Fruit fly (Drosophila melanogaster) whole organism, embryonic: ENCODE results near the gene gkt.
A peak's percentile ranks its signal among the peaks of the same experiment; 100 is the strongest.

Experiments
- Abd-B ChIP-seq: fragments of 200-800 bp; sonication (Bioruptor generic); optimal IDR thresholded peaks from 2 replicates; lab custom pipeline; 2018; ENCODE audit warnings: missing biosample characterization, mild to moderate bottlenecking, missing genetic modification characterization, moderate library complexity
- Adf1 ChIP-seq: fragments of 200-800 bp; sonication (Bioruptor generic); IDR thresholded peaks from 2 replicates; pipeline ENCODE4 v1.3.6; 2022; ENCODE audit warnings: missing biosample characterization, missing genetic modification characterization
- BEAF-32 ChIP-seq: fragments of 200-800 bp; sonication (Bioruptor generic); optimal IDR thresholded peaks from 3 replicates; lab custom pipeline; 2017; ENCODE audit warnings: missing biosample characterization, missing genetic modification characterization, mild to moderate bottlenecking, moderate library complexity, missing genetic modification reagents
- CG11085 ChIP-seq: fragments of 200-800 bp; sonication (Bioruptor generic); IDR thresholded peaks from 2 replicates; pipeline ENCODE4 v1.3.6; 2022; ENCODE audit warnings: missing biosample characterization, missing genetic modification characterization
- CG11456 ChIP-seq: fragments of 200-800 bp; sonication (Bioruptor generic); IDR thresholded peaks from 3 replicates; pipeline ENCODE4 v1.3.6; 2022; ENCODE audit warnings: missing biosample characterization, missing genetic modification characterization
- CG12236 ChIP-seq: fragments of 200-800 bp; sonication (Bioruptor generic); optimal IDR thresholded peaks from 2 replicates; lab custom pipeline; 2016; ENCODE audit warnings: missing biosample characterization, missing genetic modification characterization
- CG15073 ChIP-seq: fragments of 200-800 bp; sonication (Bioruptor generic); optimal IDR thresholded peaks from 2 replicates; lab custom pipeline; 2016; ENCODE audit warnings: missing biosample characterization, missing genetic modification characterization
- CG34376 ChIP-seq: fragments of 200-800 bp; sonication (Bioruptor generic); optimal IDR thresholded peaks from 2 replicates; lab custom pipeline; 2018; ENCODE audit warnings: missing biosample characterization, mild to moderate bottlenecking, missing genetic modification characterization
- CG3838 ChIP-seq: fragments of 200-800 bp; sonication (Bioruptor generic); optimal IDR thresholded peaks from 3 replicates; lab custom pipeline; 2016; ENCODE audit warnings: missing biosample characterization, missing genetic modification characterization
- CG3995 ChIP-seq: fragments of 200-800 bp; sonication (Bioruptor generic); optimal IDR thresholded peaks from 3 replicates; lab custom pipeline; 2016; ENCODE audit warnings: missing biosample characterization, missing genetic modification characterization
- CG4282 ChIP-seq: fragments of 200-800 bp; sonication (Bioruptor generic); optimal IDR thresholded peaks from 2 replicates; lab custom pipeline; 2016; ENCODE audit warnings: missing biosample characterization, missing genetic modification characterization
- CG4404 ChIP-seq: fragments of 200-800 bp; sonication (Bioruptor generic); IDR thresholded peaks from 2 replicates; pipeline ENCODE4 v1.3.6; 2022; ENCODE audit warnings: missing biosample characterization, missing genetic modification characterization
- CG6175 ChIP-seq: fragments of 200-800 bp; sonication (Bioruptor generic); IDR thresholded peaks from 3 replicates; pipeline ENCODE4 v1.3.6; 2022; ENCODE audit warnings: missing biosample characterization, missing genetic modification characterization
- CG6254 ChIP-seq: fragments of 200-800 bp; sonication (Bioruptor generic); optimal IDR thresholded peaks from 3 replicates; lab custom pipeline; 2017; ENCODE audit warnings: mild to moderate bottlenecking, missing biosample characterization, missing genetic modification reagents, missing genetic modification characterization
- CG7928 ChIP-seq: fragments of 200-800 bp; sonication (Bioruptor generic); optimal IDR thresholded peaks from 2 replicates; lab custom pipeline; 2017; ENCODE audit warnings: missing biosample characterization, mild to moderate bottlenecking, missing genetic modification characterization
- CG8478 ChIP-seq: fragments of >200 bp; optimal IDR thresholded peaks from 2 replicates; lab custom pipeline; 2018
- CG9437 ChIP-seq: fragments of 200-800 bp; sonication (Bioruptor generic); optimal IDR thresholded peaks from 2 replicates; lab custom pipeline; 2018; ENCODE audit warnings: missing biosample characterization, mild to moderate bottlenecking, missing genetic modification characterization
- D ChIP-seq, 2 experiments: fragments of 200-800 bp in 1 of 2; fragments of >200 bp in 1 of 2; sonication (Bioruptor generic) in 1 of 2; optimal IDR thresholded peaks; 2 replicates in 1 of 2; 3 replicates in 1 of 2; lab custom pipeline; 2017; ENCODE audit warnings: mild to moderate bottlenecking in 1 of 2, missing biosample characterization in 1 of 2, missing genetic modification characterization in 1 of 2, missing genetic modification reagents in 1 of 2
- Dek ChIP-seq: fragments of 200-800 bp; sonication (Bioruptor generic); optimal IDR thresholded peaks from 3 replicates; lab custom pipeline; 2019; ENCODE audit warnings: missing biosample characterization, mild to moderate bottlenecking, missing genetic modification characterization, moderate library complexity
- Dfd ChIP-seq, 2 experiments: fragments of >200 bp; optimal IDR thresholded peaks; 2 replicates each; lab custom pipeline; 2017; ENCODE audit warnings: missing biosample characterization in 2 of 2, missing genetic modification characterization in 2 of 2
- Dip2 ChIP-seq: fragments of 200-800 bp; sonication (Bioruptor generic); IDR thresholded peaks from 2 replicates; pipeline ENCODE4 v1.3.6; 2022; ENCODE audit warnings: missing biosample characterization, missing genetic modification characterization
- Doc2 ChIP-seq: fragments of 200-800 bp; sonication (Bioruptor generic); IDR thresholded peaks from 2 replicates; pipeline ENCODE4 v1.3.6; 2022; ENCODE audit warnings: missing biosample characterization, missing genetic modification characterization
- Dref ChIP-seq: fragments of 200-800 bp; sonication (Bioruptor generic); IDR thresholded peaks from 2 replicates; pipeline ENCODE4 v1.3.6; 2022; ENCODE audit warnings: missing biosample characterization, missing genetic modification characterization
- Fer1 ChIP-seq: fragments of 200-800 bp; sonication (Bioruptor generic); optimal IDR thresholded peaks from 2 replicates; lab custom pipeline; 2017; ENCODE audit warnings: missing biosample characterization, mild to moderate bottlenecking, missing genetic modification characterization
- Fer3 ChIP-seq: fragments of 200-800 bp; sonication (Bioruptor generic); optimal IDR thresholded peaks from 2 replicates; lab custom pipeline; 2018; ENCODE audit warnings: missing biosample characterization, mild to moderate bottlenecking, missing genetic modification characterization, moderate library complexity
- Hand ChIP-seq: fragments of 200-800 bp; sonication (Bioruptor generic); optimal IDR thresholded peaks from 2 replicates; lab custom pipeline; 2017; ENCODE audit warnings: mild to moderate bottlenecking, missing biosample characterization, missing genetic modification reagents, missing genetic modification characterization
- Lpt ChIP-seq: fragments of >200 bp; optimal IDR thresholded peaks from 2 replicates; lab custom pipeline; 2018; ENCODE audit warnings: missing biosample characterization, missing genetic modification characterization
- Myb ChIP-seq: fragments of 200-800 bp; sonication (Bioruptor generic); optimal IDR thresholded peaks from 2 replicates; lab custom pipeline; 2016; ENCODE audit warnings: missing biosample characterization, missing genetic modification characterization
- Nf-YC ChIP-seq: fragments of 200-800 bp; optimal IDR thresholded peaks from 3 replicates; lab custom pipeline; 2019; ENCODE audit warnings: missing biosample characterization, mild to moderate bottlenecking, missing genetic modification characterization, moderate library complexity
- Oli ChIP-seq: fragments of 200-800 bp; sonication (Bioruptor generic); optimal IDR thresholded peaks from 2 replicates; lab custom pipeline; 2018; ENCODE audit warnings: missing biosample characterization, mild to moderate bottlenecking, missing genetic modification characterization, moderate library complexity
- TFAM ChIP-seq: fragments of 200-800 bp; sonication (Bioruptor generic); optimal IDR thresholded peaks from 2 replicates; lab custom pipeline; 2017; ENCODE audit warnings: missing biosample characterization, missing genetic modification characterization, inconsistent platforms
- abd-A ChIP-seq: fragments of 200-800 bp; sonication (Bioruptor generic); optimal IDR thresholded peaks from 3 replicates; lab custom pipeline; 2019; ENCODE audit warnings: missing biosample characterization, mild to moderate bottlenecking, missing genetic modification characterization, moderate library complexity
- bbx ChIP-seq: fragments of 200-800 bp; sonication (Bioruptor generic); IDR thresholded peaks from 2 replicates; pipeline ENCODE4 v1.3.6; 2022; ENCODE audit warnings: missing biosample characterization, missing genetic modification characterization; ENCODE audit not compliant: partially characterized antibody
- br ChIP-seq: fragments of >200 bp; optimal IDR thresholded peaks from 2 replicates; lab custom pipeline; 2017
- crp ChIP-seq, 2 experiments: fragments of 200-800 bp; sonication (Bioruptor generic); optimal IDR thresholded peaks; 2 replicates in 1 of 2; 3 replicates in 1 of 2; lab custom pipeline; 2017; ENCODE audit warnings: missing biosample characterization in 2 of 2, missing genetic modification characterization in 2 of 2, mild to moderate bottlenecking in 1 of 2, moderate library complexity in 1 of 2
- en ChIP-seq: fragments of 200-800 bp; sonication (Bioruptor generic); optimal IDR thresholded peaks from 2 replicates; lab custom pipeline; 2016; ENCODE audit warnings: missing biosample characterization, missing genetic modification characterization
- exex ChIP-seq: fragments of 200-800 bp; sonication (Bioruptor generic); optimal IDR thresholded peaks from 4 replicates; lab custom pipeline; 2018; ENCODE audit warnings: missing biosample characterization, mild to moderate bottlenecking, missing genetic modification characterization, moderate library complexity
- hbn ChIP-seq: fragments of 200-800 bp; sonication (Bioruptor generic); IDR thresholded peaks from 2 replicates; pipeline ENCODE4 v1.3.6; 2022; ENCODE audit warnings: missing biosample characterization, missing genetic modification characterization; ENCODE audit not compliant: partially characterized antibody
- hth ChIP-seq: fragments of >200 bp; optimal IDR thresholded peaks from 2 replicates; lab custom pipeline; 2017; ENCODE audit warnings: inconsistent platforms
- jumu ChIP-seq: fragments of 200-800 bp; sonication (Bioruptor generic); optimal IDR thresholded peaks from 3 replicates; lab custom pipeline; 2016; ENCODE audit warnings: missing biosample characterization, missing genetic modification characterization
- kah ChIP-seq: fragments of 200-800 bp; sonication (Bioruptor generic); optimal IDR thresholded peaks from 2 replicates; lab custom pipeline; 2018; ENCODE audit warnings: missing biosample characterization, mild to moderate bottlenecking, missing genetic modification characterization
- mam ChIP-seq: fragments of 200-800 bp; sonication (Bioruptor generic); optimal IDR thresholded peaks from 3 replicates; lab custom pipeline; 2016; ENCODE audit warnings: missing biosample characterization, missing genetic modification characterization
- pita ChIP-seq: fragments of 200-800 bp; sonication (Bioruptor generic); optimal IDR thresholded peaks from 2 replicates; lab custom pipeline; 2017; ENCODE audit warnings: missing biosample characterization, mild to moderate bottlenecking, missing genetic modification characterization
- sc ChIP-seq, 3 experiments: fragments of >200 bp in 2 of 3; fragments of 200-800 bp in 1 of 3; sonication (Bioruptor generic) in 1 of 3; optimal IDR thresholded peaks; 2 replicates in 2 of 3; 3 replicates in 1 of 3; lab custom pipeline; 2017; ENCODE audit warnings: mild to moderate bottlenecking in 1 of 3, missing biosample characterization in 1 of 3, missing genetic modification characterization in 1 of 3, missing genetic modification reagents in 1 of 3
- slou ChIP-seq: fragments of 200-800 bp; sonication (Bioruptor generic); optimal IDR thresholded peaks from 3 replicates; lab custom pipeline; 2016; ENCODE audit warnings: missing biosample characterization, missing genetic modification characterization
- sr ChIP-seq: fragments of 200-800 bp; sonication (Bioruptor generic); IDR thresholded peaks from 3 replicates; pipeline ENCODE4 v1.3.6; 2022; ENCODE audit warnings: missing biosample characterization, missing genetic modification characterization
- yki ChIP-seq: fragments of >200 bp; optimal IDR thresholded peaks from 3 replicates; lab custom pipeline; 2018
- zen2 ChIP-seq: fragments of 200-800 bp; sonication (Bioruptor generic); IDR thresholded peaks from 3 replicates; pipeline ENCODE4 v1.3.6; 2022; ENCODE audit warnings: missing biosample characterization, missing genetic modification characterization; ENCODE audit not compliant: partially characterized antibody

The gkt gene

dm6 chr2L:3152696-3153613, 6.8 kb upstream of the gkt start (continued):
- TF ChIP-seq Myb (GFP tag; lab: Kevin White, UChicago) (peak; percentile 76), CG3995 (GFP tag; lab: Kevin White, UChicago) (peak; percentile 13), Oli (tag; lab: Kevin White, UChicago) (peak; percentile 94), zen2 (GFP tag; lab: Robert Waterston, UW) (no peak), CG4404 (GFP tag; lab: Robert Waterston, UW) (peak; percentile 75), CG9437 (GFP tag; lab: Kevin White, UChicago) (peak; percentile 89), Fer1 (GFP tag; lab: Kevin White, UChicago) (peak; percentile 83), exex (tag; lab: Kevin White, UChicago) (peak; percentile 53), Dfd (GFP tag; optimal IDR thresholded peaks at IDR 0.05; lab: Kevin White, UChicago) (no peak), CG11456 (GFP tag; lab: Robert Waterston, UW) (peak; percentile 90), sr (peak; percentile 81; the same call in 2 of the 3 replicates), Dref (GFP tag; lab: Robert Waterston, UW) (no peak), sc (optimal IDR thresholded peaks at IDR 0.05; lab: Kevin White, UChicago) (no peak), sc (GFP tag; optimal IDR thresholded peaks at IDR 0.05; lab: Kevin White, UChicago) (peak; percentile 94), br (lab: Kevin White, UChicago) (no peak), CG7928 (GFP tag; lab: Kevin White, UChicago) (peak; percentile 28), bbx (no peak), Adf1 (GFP tag; lab: Robert Waterston, UW) (peak; percentile 23; the same call in 1 of the 2 replicates), mam (GFP tag; lab: Kevin White, UChicago) (peak; percentile 91), Dek (tag; lab: Kevin White, UChicago) (peak; percentile 84), Abd-B (GFP tag; lab: Kevin White, UChicago) (peak; percentile 91), Dip2 (GFP tag; lab: Robert Waterston, UW) (peak; percentile 37; the same call in 1 of the 2 replicates), CG8478 (lab: Kevin White, UChicago) (no peak), TFAM (peak; percentile 69), CG11085 (peak; percentile 61), yki (lab: Kevin White, UChicago) (no peak), abd-A (tag; lab: Kevin White, UChicago) (no peak), crp (GFP tag; optimal IDR thresholded peaks at IDR 0.05; lab: Kevin White, UChicago) (peak; percentile 13 to 56), CG6254 (GFP tag; lab: Kevin White, UChicago) (peak; percentile 93), CG3838 (peak; percentile 73), CG15073 (GFP tag; lab: Kevin White, UChicago) (peak; percentile 79), Lpt (GFP tag; lab: Kevin White, UChicago) (no peak), hth (no peak), CG12236 (peak; percentile 95), Hand (GFP tag; lab: Kevin White, UChicago) (peak; percentile 8), Fer3 (tag; lab: Kevin White, UChicago) (peak; percentile 85), Doc2 (no peak), en (peak; percentile 93), CG34376 (GFP tag; lab: Kevin White, UChicago) (peak; percentile 25), hbn (GFP tag; lab: Robert Waterston, UW) (no peak), pita (no peak), kah (GFP tag; lab: Kevin White, UChicago) (peak; percentile 89), D (optimal IDR thresholded peaks at IDR 0.05; lab: Kevin White, UChicago) (no peak), D (GFP tag; optimal IDR thresholded peaks at IDR 0.05; lab: Kevin White, UChicago) (peak; percentile 97), CG6175 (GFP tag; lab: Robert Waterston, UW) (peak; percentile 75; the same call in 2 of the 3 replicates), jumu (GFP tag; lab: Kevin White, UChicago) (peak; percentile 95), Nf-YC (tag; lab: Kevin White, UChicago) (peak; percentile 67), BEAF-32 (GFP tag; lab: Kevin White, UChicago) (no peak), CG4282 (GFP tag; lab: Kevin White, UChicago) (peak; percentile 85), slou (GFP tag; lab: Kevin White, UChicago) (peak; percentile 55)
